Fruit fly (Drosophila melanogaster): ENCODE data around the gene Krn.

DNA sequence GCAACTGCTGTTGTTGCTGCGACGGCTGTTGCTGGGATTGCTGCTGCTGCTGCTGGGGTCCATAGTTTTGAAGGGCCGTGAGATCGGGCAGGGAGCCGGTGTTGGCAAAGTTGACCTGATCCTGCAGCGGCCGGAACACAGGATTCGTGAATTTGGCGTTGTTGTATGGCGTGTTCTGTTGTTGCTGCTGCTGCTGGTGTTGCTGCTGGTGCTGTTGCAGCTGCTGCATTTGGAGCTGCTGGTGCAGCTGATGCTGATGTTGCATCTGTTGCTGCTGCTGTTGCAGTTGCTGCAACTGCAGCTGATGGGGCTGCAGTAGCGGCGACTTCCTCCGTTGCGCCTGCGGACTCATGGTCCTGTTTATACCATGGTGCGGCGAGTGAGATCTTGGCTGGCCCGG, 9.6 kb upstream of the Krn start:
- TF ChIP-seq toe (GFP tag; optimal IDR thresholded peaks at IDR 0.05) (no peak), CG7045 (GFP tag; optimal IDR thresholded peaks at IDR 0.05) (no peak), CG33017 (tag; optimal IDR thresholded peaks at IDR 0.05) (no peak), cnc (optimal IDR thresholded peaks at IDR 0.05) (no peak)
